Worm (Caenorhabditis elegans): Measurements from ENCODE around the gene lmtr-5.

ce11 chrIII:3142078-3142477 is 41.4 kb upstream of the lmtr-5 start:
- TF ChIP-seq hlh-30 (tag; optimal IDR thresholded peaks at IDR 0.05; ENCODE audit: insufficient read depth): no peak
- TF ChIP-seq unc-62 (GFP tag; optimal IDR thresholded peaks at IDR 0.05 in 1 of 2): no peak
- no peak for TF ChIP-seq unc-62 (tag; optimal IDR thresholded peaks at IDR 0.05)
- no peak for TF ChIP-seq pqm-1 (tag; optimal IDR thresholded peaks at IDR 0.05)
- no peak for TF ChIP-seq tra-1 (GFP tag; IDR thresholded peaks at IDR 0.05)
- TF ChIP-seq snpc-4 (tag; optimal IDR thresholded peaks at IDR 0.05): no peak
- TF ChIP-seq dpl-1 (GFP tag; optimal IDR thresholded peaks at IDR 0.05): no peak
- no peak for TF ChIP-seq ceh-82 (tag; optimal IDR thresholded peaks at IDR 0.05)

Data from whole organism, L4 larva.